Fruit fly (Drosophila melanogaster) whole organism, embryonic: ENCODE data around the gene RpL4.

Experiments used
- Atf-2 ChIP-seq: fragments of 200-800 bp; sonication (Bioruptor generic); optimal IDR thresholded peaks from 2 replicates; lab custom pipeline; 2016; ENCODE audit warnings: missing biosample characterization, missing genetic modification characterization
- CG10462 ChIP-seq: fragments of 200-800 bp; sonication (Bioruptor generic); optimal IDR thresholded peaks from 2 replicates; lab custom pipeline; 2016; ENCODE audit warnings: missing biosample characterization, missing genetic modification characterization
- CG10543 ChIP-seq: fragments of 200-800 bp; sonication (Bioruptor generic); optimal IDR thresholded peaks from 3 replicates; lab custom pipeline; 2017; ENCODE audit warnings: missing biosample characterization, mild to moderate bottlenecking, missing genetic modification characterization, moderate library complexity
- CG11398 ChIP-seq: fragments of 200-800 bp; sonication (Bioruptor generic); optimal IDR thresholded peaks from 2 replicates; lab custom pipeline; 2016; ENCODE audit warnings: missing biosample characterization, missing genetic modification characterization
- CG11456 ChIP-seq: fragments of 200-800 bp; sonication (Bioruptor generic); IDR thresholded peaks from 3 replicates; pipeline ENCODE4 v1.3.6; 2022; ENCODE audit warnings: missing biosample characterization, missing genetic modification characterization
- CG12071 ChIP-seq: fragments of 200-800 bp; sonication (Bioruptor generic); optimal IDR thresholded peaks from 3 replicates; lab custom pipeline; 2018; ENCODE audit warnings: missing biosample characterization, mild to moderate bottlenecking, missing genetic modification characterization
- CG15601 ChIP-seq: fragments of 200-800 bp; sonication (Bioruptor generic); optimal IDR thresholded peaks from 3 replicates; lab custom pipeline; 2019; ENCODE audit warnings: missing biosample characterization, mild to moderate bottlenecking, missing genetic modification characterization, moderate library complexity
- CG15696 ChIP-seq: fragments of 200-800 bp; sonication (Bioruptor generic); optimal IDR thresholded peaks from 2 replicates; lab custom pipeline; 2019; ENCODE audit warnings: missing biosample characterization, mild to moderate bottlenecking, missing genetic modification characterization, moderate library complexity
- CG16815 ChIP-seq: fragments of 200-800 bp; sonication (Bioruptor generic); optimal IDR thresholded peaks from 3 replicates; lab custom pipeline; 2017; ENCODE audit warnings: missing biosample characterization, mild to moderate bottlenecking, missing genetic modification characterization
- CG17328 ChIP-seq: fragments of 200-800 bp; sonication (Bioruptor generic); IDR thresholded peaks from 2 replicates; pipeline ENCODE4 v1.3.6; 2022; ENCODE audit warnings: missing biosample characterization, missing genetic modification characterization
- CG17385 ChIP-seq: fragments of 200-800 bp; sonication (Bioruptor generic); optimal IDR thresholded peaks from 3 replicates; lab custom pipeline; 2018; ENCODE audit warnings: missing biosample characterization, mild to moderate bottlenecking, missing genetic modification characterization
- CG17912 ChIP-seq: fragments of 200-800 bp; sonication (Bioruptor generic); optimal IDR thresholded peaks from 2 replicates; lab custom pipeline; 2018; ENCODE audit warnings: missing biosample characterization, mild to moderate bottlenecking, missing genetic modification characterization
- CG34376 ChIP-seq: fragments of 200-800 bp; sonication (Bioruptor generic); optimal IDR thresholded peaks from 2 replicates; lab custom pipeline; 2018; ENCODE audit warnings: missing biosample characterization, mild to moderate bottlenecking, missing genetic modification characterization
- CG34422 ChIP-seq: fragments of 200-800 bp; sonication (Bioruptor generic); IDR thresholded peaks from 3 replicates; pipeline ENCODE4 v1.3.6; 2022; ENCODE audit warnings: missing biosample characterization, missing genetic modification characterization
- CG3726 ChIP-seq: fragments of 200-800 bp; sonication (Bioruptor generic); IDR thresholded peaks from 3 replicates; pipeline ENCODE4, ENCODE4 v1.3.6; 2022; ENCODE audit warnings: missing biosample characterization, missing genetic modification characterization
- CG42726 ChIP-seq: fragments of 200-800 bp; sonication (Bioruptor generic); IDR thresholded peaks from 2 replicates; pipeline ENCODE4 v1.3.6; 2022; ENCODE audit warnings: missing biosample characterization, missing genetic modification characterization; ENCODE audit not compliant: partially characterized antibody
- CG4707 ChIP-seq: fragments of 200-800 bp; sonication (Bioruptor generic); optimal IDR thresholded peaks from 2 replicates; lab custom pipeline; 2018; ENCODE audit warnings: missing biosample characterization, mild to moderate bottlenecking, missing genetic modification characterization, moderate library complexity
- CG4730 ChIP-seq: fragments of 200-800 bp; sonication (Bioruptor generic); IDR thresholded peaks from 2 replicates; pipeline ENCODE4 v1.3.6; 2022; ENCODE audit warnings: missing biosample characterization, missing genetic modification characterization
- CG4820 ChIP-seq: fragments of 200-800 bp; sonication (Bioruptor generic); optimal IDR thresholded peaks from 3 replicates; lab custom pipeline; 2016; ENCODE audit warnings: missing biosample characterization, missing genetic modification characterization
- CG5180 ChIP-seq: fragments of 200-800 bp; sonication (Bioruptor generic); optimal IDR thresholded peaks from 3 replicates; lab custom pipeline; 2017; ENCODE audit warnings: missing biosample characterization, missing genetic modification characterization, mild to moderate bottlenecking, moderate library complexity, missing genetic modification reagents
- CG6765 ChIP-seq: fragments of 200-800 bp; sonication (Bioruptor generic); optimal IDR thresholded peaks from 3 replicates; lab custom pipeline; 2017; ENCODE audit warnings: missing biosample characterization, mild to moderate bottlenecking, missing genetic modification characterization
- CG7839 ChIP-seq: fragments of 200-800 bp; sonication (Bioruptor generic); optimal IDR thresholded peaks from 3 replicates; lab custom pipeline; 2018; ENCODE audit warnings: missing biosample characterization, mild to moderate bottlenecking, missing genetic modification characterization, moderate library complexity
- CG7928 ChIP-seq: fragments of 200-800 bp; sonication (Bioruptor generic); optimal IDR thresholded peaks from 2 replicates; lab custom pipeline; 2017; ENCODE audit warnings: missing biosample characterization, mild to moderate bottlenecking, missing genetic modification characterization
- CG7987 ChIP-seq: fragments of 200-800 bp; sonication (Bioruptor generic); optimal IDR thresholded peaks from 2 replicates; lab custom pipeline; 2018; ENCODE audit warnings: missing biosample characterization, mild to moderate bottlenecking, missing genetic modification characterization, moderate library complexity
- CG9932 ChIP-seq: fragments of 200-800 bp; sonication (Bioruptor generic); IDR thresholded peaks from 2 replicates; pipeline ENCODE4 v1.3.6; 2022; ENCODE audit warnings: missing biosample characterization, missing genetic modification characterization
- CHES-1-like ChIP-seq: fragments of 200-800 bp; sonication (Bioruptor generic); optimal IDR thresholded peaks from 2 replicates; lab custom pipeline; 2016; ENCODE audit warnings: missing biosample characterization, missing genetic modification characterization
- Doc2 ChIP-seq: fragments of 200-800 bp; sonication (Bioruptor generic); IDR thresholded peaks from 2 replicates; pipeline ENCODE4 v1.3.6; 2022; ENCODE audit warnings: missing biosample characterization, missing genetic modification characterization
- HmgD ChIP-seq: fragments of 200-800 bp; sonication (Bioruptor generic); optimal IDR thresholded peaks from 3 replicates; lab custom pipeline; 2016; ENCODE audit warnings: missing biosample characterization, missing genetic modification characterization
- Hmr ChIP-seq: fragments of 200-800 bp; sonication (Bioruptor generic); optimal IDR thresholded peaks from 3 replicates; lab custom pipeline; 2017; ENCODE audit warnings: mild to moderate bottlenecking, missing biosample characterization, missing genetic modification reagents, missing genetic modification characterization
- Hr51 ChIP-seq, 2 experiments: fragments of 200-800 bp; sonication (Bioruptor generic); optimal IDR thresholded peaks; 2 replicates in 1 of 2; 3 replicates in 1 of 2; lab custom pipeline; 2016 to 2018; ENCODE audit warnings: missing biosample characterization in 2 of 2, missing genetic modification characterization in 2 of 2, mild to moderate bottlenecking in 1 of 2, moderate library complexity in 1 of 2
- MBD-R2 ChIP-seq: fragments of 200-800 bp; sonication (Bioruptor generic); IDR thresholded peaks from 2 replicates; pipeline ENCODE4 v1.3.6; 2022; ENCODE audit warnings: missing biosample characterization, missing genetic modification characterization
- Med ChIP-seq: fragments of 200-800 bp; sonication (Bioruptor generic); peaks from one replicate; lab custom pipeline; 2016; ENCODE audit warnings: missing biosample characterization, missing genetic modification characterization, mild to moderate bottlenecking, inconsistent platforms, moderate library complexity
- NfI ChIP-seq: fragments of 200-800 bp; sonication (Bioruptor generic); optimal IDR thresholded peaks from 3 replicates; lab custom pipeline; 2018; ENCODE audit warnings: missing biosample characterization, mild to moderate bottlenecking, missing genetic modification characterization, moderate library complexity
- Ravus ChIP-seq: fragments of 200-800 bp; sonication (Bioruptor generic); IDR thresholded peaks from 2 replicates; pipeline ENCODE4 v1.3.6; 2022; ENCODE audit warnings: missing biosample characterization, missing genetic modification characterization
- Side ChIP-seq: fragments of 200-800 bp; sonication (Bioruptor generic); optimal IDR thresholded peaks from 2 replicates; lab custom pipeline; 2016; ENCODE audit warnings: missing biosample characterization, missing genetic modification characterization
- ac ChIP-seq: fragments of 200-800 bp; sonication (Bioruptor generic); optimal IDR thresholded peaks from 3 replicates; lab custom pipeline; 2017; ENCODE audit warnings: missing biosample characterization, mild to moderate bottlenecking, missing genetic modification characterization
- amos ChIP-seq: fragments of 200-800 bp; sonication (Bioruptor generic); IDR thresholded peaks from 2 replicates; pipeline ENCODE4 v1.3.6; 2022; ENCODE audit warnings: missing biosample characterization, missing genetic modification characterization; ENCODE audit not compliant: partially characterized antibody
- crol ChIP-seq: fragments of 200-800 bp; sonication (Bioruptor generic); IDR thresholded peaks from 2 replicates; pipeline ENCODE4 v1.3.6; 2022; ENCODE audit warnings: missing biosample characterization, missing genetic modification characterization
- gfzf ChIP-seq: fragments of 200-800 bp; sonication (Bioruptor generic); optimal IDR thresholded peaks from 2 replicates; lab custom pipeline; 2016; ENCODE audit warnings: missing biosample characterization, mild to moderate bottlenecking, missing genetic modification characterization, moderate library complexity
- kay ChIP-seq: fragments of 200-800 bp; sonication (Bioruptor generic); optimal IDR thresholded peaks from 2 replicates; lab custom pipeline; 2016; ENCODE audit warnings: missing biosample characterization, missing genetic modification characterization
- mirr ChIP-seq: fragments of 200-800 bp; sonication (Bioruptor generic); optimal IDR thresholded peaks from 3 replicates; lab custom pipeline; 2018; ENCODE audit warnings: missing biosample characterization, mild to moderate bottlenecking, missing genetic modification characterization
- nmo ChIP-seq: fragments of 200-800 bp; sonication (Bioruptor generic); optimal IDR thresholded peaks from 2 replicates; lab custom pipeline; 2018; ENCODE audit warnings: missing biosample characterization, mild to moderate bottlenecking, missing genetic modification characterization, moderate library complexity
- phol ChIP-seq: fragments of 200-800 bp; sonication (Bioruptor generic); optimal IDR thresholded peaks from 3 replicates; lab custom pipeline; 2018; ENCODE audit warnings: missing biosample characterization, mild to moderate bottlenecking, missing genetic modification characterization, moderate library complexity
- pzg ChIP-seq: fragments of 200-800 bp; sonication (Bioruptor generic); optimal IDR thresholded peaks from 3 replicates; lab custom pipeline; 2018; ENCODE audit warnings: missing biosample characterization, mild to moderate bottlenecking, missing genetic modification characterization, moderate library complexity
- sc ChIP-seq, 3 experiments: fragments of >200 bp in 2 of 3; fragments of 200-800 bp in 1 of 3; sonication (Bioruptor generic) in 1 of 3; optimal IDR thresholded peaks; 2 replicates in 2 of 3; 3 replicates in 1 of 3; lab custom pipeline; 2017; ENCODE audit warnings: mild to moderate bottlenecking in 1 of 3, missing biosample characterization in 1 of 3, missing genetic modification characterization in 1 of 3, missing genetic modification reagents in 1 of 3
- scrt ChIP-seq: fragments of 200-800 bp; sonication (Bioruptor generic); optimal IDR thresholded peaks from 2 replicates; lab custom pipeline; 2018; ENCODE audit warnings: missing biosample characterization, mild to moderate bottlenecking, missing genetic modification characterization, moderate library complexity
- stwl ChIP-seq: fragments of 200-800 bp; sonication (Bioruptor generic); optimal IDR thresholded peaks from 3 replicates; lab custom pipeline; 2018; ENCODE audit warnings: missing biosample characterization, mild to moderate bottlenecking, missing genetic modification characterization, moderate library complexity
- tap ChIP-seq: fragments of 200-800 bp; optimal IDR thresholded peaks from 3 replicates; lab custom pipeline; 2019; ENCODE audit warnings: missing biosample characterization, mild to moderate bottlenecking, missing genetic modification characterization, moderate library complexity
- trh ChIP-seq: fragments of 200-800 bp; sonication (Bioruptor generic); optimal IDR thresholded peaks from 2 replicates; lab custom pipeline; 2016; ENCODE audit warnings: missing biosample characterization, missing genetic modification characterization
- zen2 ChIP-seq: fragments of 200-800 bp; sonication (Bioruptor generic); IDR thresholded peaks from 3 replicates; pipeline ENCODE4 v1.3.6; 2022; ENCODE audit warnings: missing biosample characterization, missing genetic modification characterization; ENCODE audit not compliant: partially characterized antibody

Gene RpL4

dm6 chr3R:27957967-27958366 lies 35.3 kb downstream of the RpL4 start:
- TF ChIP-seq CG4707 (GFP tag; lab: Kevin White, UChicago) (no peak), CG42726 (GFP tag; lab: Robert Waterston, UW) (no peak), kay (GFP tag; lab: Kevin White, UChicago) (no peak), NfI (GFP tag; lab: Kevin White, UChicago) (no peak), CG17328 (GFP tag; lab: Robert Waterston, UW) (no peak), Hmr (GFP tag; lab: Kevin White, UChicago) (no peak), CG4820 (GFP tag; lab: Kevin White, UChicago) (no peak), mirr (GFP tag; lab: Kevin White, UChicago) (no peak), CG11456 (no peak), Side (GFP tag; lab: Kevin White, UChicago) (no peak), phol (no peak), CG3726 (no peak), pzg (GFP tag; lab: Kevin White, UChicago) (peak; percentile 29), CG17912 (GFP tag; lab: Kevin White, UChicago) (no peak), stwl (no peak), CG9932 (GFP tag; lab: Robert Waterston, UW) (no peak), zen2 (GFP tag; lab: Robert Waterston, UW) (no peak), gfzf (GFP tag; lab: Kevin White, UChicago) (peak; percentile 36), CG15601 (tag; lab: Kevin White, UChicago) (no peak), CG7839 (no peak), HmgD (GFP tag; lab: Kevin White, UChicago) (no peak), CG4730 (GFP tag; lab: Robert Waterston, UW) (no peak), CG7987 (GFP tag; lab: Kevin White, UChicago) (no peak), sc (optimal IDR thresholded peaks at IDR 0.05; lab: Kevin White, UChicago) (no peak), sc (GFP tag; optimal IDR thresholded peaks at IDR 0.05; lab: Kevin White, UChicago) (no peak), CG10543 (no peak), trh (GFP tag; lab: Kevin White, UChicago) (no peak), MBD-R2 (GFP tag; lab: Robert Waterston, UW) (peak; percentile 62), CG6765 (GFP tag; lab: Kevin White, UChicago) (no peak), CG5180 (GFP tag; lab: Kevin White, UChicago) (no peak), CG12071 (GFP tag; lab: Kevin White, UChicago) (no peak), Doc2 (GFP tag; lab: Robert Waterston, UW) (no peak), CG34376 (no peak), CG7928 (GFP tag; lab: Kevin White, UChicago) (peak; percentile 1), tap (tag; lab: Kevin White, UChicago) (no peak), CG15696 (tag; lab: Kevin White, UChicago) (no peak), CG10462 (no peak), Hr51 (GFP tag; optimal IDR thresholded peaks at IDR 0.05; lab: Kevin White, UChicago) (no peak), CG11398 (GFP tag; lab: Kevin White, UChicago) (no peak), Ravus (no peak), CHES-1-like (no peak), CG17385 (GFP tag; lab: Kevin White, UChicago) (no peak), Med (GFP tag; lab: Kevin White, UChicago) (no peak), crol (GFP tag; lab: Robert Waterston, UW) (no peak), scrt (GFP tag; lab: Kevin White, UChicago) (no peak), Atf-2 (GFP tag; lab: Kevin White, UChicago) (no peak), CG16815 (GFP tag; lab: Kevin White, UChicago) (no peak), amos (GFP tag; lab: Robert Waterston, UW) (no peak), CG34422 (GFP tag; lab: Robert Waterston, UW) (peak; percentile 60; the same call in 1 of the 3 replicates), nmo (GFP tag; lab: Kevin White, UChicago) (no peak), ac (GFP tag; lab: Kevin White, UChicago) (no peak)
